Fruit fly (Drosophila melanogaster): ENCODE results near the gene corn.

DNA sequence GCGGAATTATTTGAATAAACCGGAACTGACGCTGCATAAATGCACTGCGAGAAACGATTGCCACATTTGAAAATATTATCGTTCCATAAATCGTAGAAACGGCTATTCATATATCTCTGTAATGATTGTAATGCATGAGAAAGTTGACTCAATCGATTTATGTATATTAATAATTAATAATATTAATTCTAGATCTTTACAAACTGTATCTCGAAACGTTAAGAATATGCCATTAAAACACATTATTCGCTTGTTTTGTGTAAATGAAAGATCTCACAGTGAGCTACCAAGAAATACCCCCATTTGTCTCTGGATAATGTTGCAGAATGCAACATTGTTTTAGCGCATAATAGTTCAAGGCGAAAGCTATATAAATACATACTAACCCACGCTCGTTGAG is 7.0 kb downstream of the corn start:
- TF ChIP-seq psq (optimal IDR thresholded peaks at IDR 0.05): no peak
- TF ChIP-seq ttk (optimal IDR thresholded peaks at IDR 0.05): no peak
- TF ChIP-seq h (optimal IDR thresholded peaks at IDR 0.05): no peak
- TF ChIP-seq insv (optimal IDR thresholded peaks at IDR 0.05): no peak
- TF ChIP-seq Sin3A (optimal IDR thresholded peaks at IDR 0.05): no peak
- no peak for TF ChIP-seq Myc (optimal IDR thresholded peaks at IDR 0.05)
